Worm (Caenorhabditis elegans): Measurements from ENCODE around the gene C18A3.7.

ce11 chrII:5749733-5750238, 19.5 kb upstream of the C18A3.7 start, which contains the start of gene ifb-2:
- TF ChIP-seq unc-3 (GFP tag; conservative IDR thresholded peaks at IDR 0.05) (no peak), unc-3 (tag; optimal IDR thresholded peaks at IDR 0.05) (no peak), ahr-1 (tag; optimal IDR thresholded peaks at IDR 0.05) (no peak), hlh-30 (tag; optimal IDR thresholded peaks at IDR 0.05; ENCODE audit: insufficient read depth) (no peak)
